Worm (Caenorhabditis elegans) whole organism, midembryonic: ENCODE data around the gene oac-53.

Source experiments
- cog-1 ChIP-seq: sonication (generic microtip); optimal IDR thresholded peaks from 2 replicates; lab custom pipeline; 2016; ENCODE audit warnings: missing genetic modification characterization, missing compliant biosample characterization
- flt-1 ChIP-seq: fragments of 200-800 bp; sonication (Bioruptor generic); IDR thresholded peaks from 2 replicates; pipeline ENCODE4 v1.3.6; 2022; ENCODE audit warnings: missing genetic modification characterization, missing compliant biosample characterization
- ref-1 ChIP-seq: fragments of 200-800 bp; sonication (Bioruptor generic); conservative IDR thresholded peaks from 2 replicates; pipeline ENCODE4 v1.3.6; 2022; ENCODE audit warnings: missing genetic modification reagents, missing genetic modification characterization, missing compliant biosample characterization
- tab-1 ChIP-seq: fragments of 200-800 bp; sonication (Bioruptor generic); IDR thresholded peaks from 2 replicates; pipeline ENCODE4 v1.3.6; 2022; ENCODE audit warnings: missing genetic modification characterization, missing compliant biosample characterization
- ztf-23 ChIP-seq: fragments of 200-800 bp; sonication (Bioruptor generic); IDR thresholded peaks from 2 replicates; pipeline ENCODE4 v1.3.6; 2022; ENCODE audit warnings: missing genetic modification reagents, missing genetic modification characterization, missing compliant biosample characterization
- ztf-29 ChIP-seq: fragments of 200-800 bp; sonication (Bioruptor generic); IDR thresholded peaks from 2 replicates; pipeline ENCODE4 v1.3.6; 2022; ENCODE audit warnings: missing genetic modification reagents, missing genetic modification characterization, missing compliant biosample characterization

ce11 chrV:16621894-16622293, 5.9 kb downstream of the oac-53 start:
- no peak for TF ChIP-seq ztf-23 (GFP tag; lab: Robert Waterston, UW)
- TF ChIP-seq cog-1 (tag; lab: Kevin White, UChicago): no peak
- peak; percentile 71; the same call in 1 of the 2 replicates for TF ChIP-seq tab-1 (GFP tag; lab: Robert Waterston, UW)
- no peak for TF ChIP-seq ztf-29 (GFP tag; lab: Robert Waterston, UW)
- peak; percentile 52; the same call in 1 of the 2 replicates for TF ChIP-seq ref-1 (GFP tag; lab: Robert Waterston, UW)
- TF ChIP-seq flt-1 (GFP tag; lab: Robert Waterston, UW): peak; percentile 84
